Fruit fly (Drosophila melanogaster) whole organism, pupa: ENCODE results near the gene CG31792.

Experiments used
- CG14655 ChIP-seq: fragments of 200-800 bp; sonication (Bioruptor generic); optimal IDR thresholded peaks from 3 replicates; lab custom pipeline; 2017; ENCODE audit warnings: mild to moderate bottlenecking, missing biosample characterization, missing genetic modification reagents, missing genetic modification characterization
- CG9948 ChIP-seq: fragments of 200-800 bp; sonication (Bioruptor generic); optimal IDR thresholded peaks from 2 replicates; lab custom pipeline; 2018; ENCODE audit warnings: missing biosample characterization, mild to moderate bottlenecking, missing genetic modification characterization, moderate library complexity

DNA sequence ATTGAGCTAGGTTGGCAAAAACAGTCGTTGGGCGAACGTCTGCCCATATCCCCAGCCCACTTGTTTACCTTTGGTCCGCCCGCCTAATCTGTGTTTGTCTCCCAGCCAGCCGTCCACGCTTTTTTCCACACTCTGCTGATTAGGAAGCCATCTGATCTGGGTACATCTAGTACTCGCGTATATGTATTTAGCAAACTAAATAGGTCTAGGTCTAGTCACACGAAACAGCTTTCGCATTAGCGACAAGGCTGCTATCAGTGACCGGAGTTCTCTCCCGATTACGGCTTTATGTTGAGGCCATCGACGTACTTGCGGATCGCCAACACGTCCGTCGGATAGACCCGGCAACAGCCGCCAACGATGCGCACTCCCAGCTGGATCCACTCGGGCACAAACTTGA, 41.6 kb upstream of the CG31792 start:
- TF ChIP-seq CG14655 (GFP tag; lab: Kevin White, UChicago) = no peak
- no peak for TF ChIP-seq CG9948 (tag; lab: Kevin White, UChicago)
